Worm (Caenorhabditis elegans): ENCODE measurements around the gene mec-3.

mec-3 gene

DNA sequence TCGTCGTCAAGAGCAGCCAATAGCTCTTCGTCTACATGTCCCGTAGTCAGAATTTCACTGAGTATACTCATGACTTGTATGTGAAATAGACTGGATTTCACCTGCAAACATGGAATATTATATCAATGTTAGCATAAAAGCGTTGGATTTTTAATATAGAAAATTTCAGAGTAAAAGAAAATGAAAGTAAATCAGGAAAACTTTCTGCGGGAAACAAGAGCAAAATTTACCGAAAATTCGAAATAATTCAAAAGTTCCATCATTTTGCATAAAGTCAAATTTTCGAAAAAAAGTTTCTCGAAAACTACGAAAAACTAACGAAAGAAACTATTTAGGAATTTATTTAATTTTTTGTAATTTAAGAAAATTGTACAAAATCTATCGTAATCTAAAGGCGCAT is 43.9 kb downstream of the mec-3 start, which contains the start of gene F13B12.6:
TSS of gene F13B12.6 (minus strand) at position 101 of the 400 bp plus-strand sequence.
- no peak for TF ChIP-seq sea-1 (GFP tag; conservative IDR thresholded peaks at IDR 0.05)
- no peak for TF ChIP-seq aly-1 (tag; optimal IDR thresholded peaks at IDR 0.05)
- no peak for TF ChIP-seq F13C5.2 (tag; optimal IDR thresholded peaks at IDR 0.05)
- no peak for TF ChIP-seq ama-1 (optimal IDR thresholded peaks at IDR 0.05)
- TF ChIP-seq hmbx-1 (tag; optimal IDR thresholded peaks at IDR 0.05), result no peak
- TF ChIP-seq ets-7 (tag; optimal IDR thresholded peaks at IDR 0.05), result no peak
- TF ChIP-seq tbx-11 (GFP tag; IDR thresholded peaks at IDR 0.05), result no peak
- no peak for TF ChIP-seq ceh-36 (tag; optimal IDR thresholded peaks at IDR 0.05)
- TF ChIP-seq tbx-37 (GFP tag; conservative IDR thresholded peaks at IDR 0.05), result no peak
- TF ChIP-seq tra-4 (tag; optimal IDR thresholded peaks at IDR 0.05), result no peak
- TF ChIP-seq pes-1 (GFP tag; IDR thresholded peaks at IDR 0.05), result no peak
- no peak for TF ChIP-seq hmg-4 (GFP tag; optimal IDR thresholded peaks at IDR 0.05)
- TF ChIP-seq hnd-1 (tag; optimal IDR thresholded peaks at IDR 0.05), result no peak

DNA sequence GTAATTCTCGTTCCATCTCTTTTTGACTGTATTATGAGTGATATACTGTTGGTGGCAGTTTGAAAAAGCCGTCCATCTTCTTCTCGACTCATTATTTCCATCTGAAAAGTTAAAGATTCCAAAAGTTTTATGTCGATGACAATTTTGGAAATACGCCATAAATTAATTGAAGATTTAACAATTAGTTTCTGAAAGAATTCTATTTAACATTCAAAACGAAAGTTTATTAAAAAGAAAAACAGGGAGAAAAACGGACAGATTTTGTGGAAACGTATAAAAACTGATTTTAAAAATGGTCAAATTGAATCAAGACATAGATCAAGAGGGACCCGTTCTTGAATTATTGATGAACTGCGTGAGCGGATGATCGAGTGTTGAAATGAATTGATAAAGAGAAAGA is 47.8 kb downstream of the mec-3 start, which contains the start of gene R10H10.7:
TSS of gene R10H10.7 (minus strand) at position 101 of the 400 bp plus-strand sequence.
- TF ChIP-seq aly-1 (tag; optimal IDR thresholded peaks at IDR 0.05), result no peak
- TF ChIP-seq ceh-36 (tag; optimal IDR thresholded peaks at IDR 0.05), result no peak
- no peak for TF ChIP-seq tbx-37 (GFP tag; conservative IDR thresholded peaks at IDR 0.05)
- TF ChIP-seq B0310.2 (tag; optimal IDR thresholded peaks at IDR 0.05), result no peak
- no peak for TF ChIP-seq scrt-1 (GFP tag; IDR thresholded peaks at IDR 0.05)
- no peak for TF ChIP-seq tra-4 (tag; optimal IDR thresholded peaks at IDR 0.05)
- no peak for TF ChIP-seq F13C5.2 (tag; optimal IDR thresholded peaks at IDR 0.05)
- no peak for TF ChIP-seq pes-1 (GFP tag; IDR thresholded peaks at IDR 0.05)
- TF ChIP-seq hnd-1 (tag; optimal IDR thresholded peaks at IDR 0.05), result no peak
- no peak for TF ChIP-seq ama-1 (optimal IDR thresholded peaks at IDR 0.05)
- no peak for TF ChIP-seq hmg-4 (GFP tag; optimal IDR thresholded peaks at IDR 0.05)
- no peak for TF ChIP-seq flt-1 (GFP tag; IDR thresholded peaks at IDR 0.05)
- no peak for TF ChIP-seq ceh-13 (GFP tag; optimal IDR thresholded peaks at IDR 0.05)
- no peak for TF ChIP-seq tbx-11 (GFP tag; IDR thresholded peaks at IDR 0.05)
- TF ChIP-seq hmbx-1 (tag; optimal IDR thresholded peaks at IDR 0.05), result no peak
- TF ChIP-seq sea-1 (GFP tag; conservative IDR thresholded peaks at IDR 0.05), result no peak
- TF ChIP-seq ets-7 (tag; optimal IDR thresholded peaks at IDR 0.05), result no peak

- TF ChIP-seq tbx-11 (GFP tag; IDR thresholded peaks at IDR 0.05) (no peak), hnd-1 (tag; optimal IDR thresholded peaks at IDR 0.05) (no peak), ets-7 (tag; optimal IDR thresholded peaks at IDR 0.05) (no peak), hmg-4 (GFP tag; optimal IDR thresholded peaks at IDR 0.05) (no peak), tbx-37 (GFP tag; conservative IDR thresholded peaks at IDR 0.05) (no peak), ama-1 (optimal IDR thresholded peaks at IDR 0.05) (no peak), B0310.2 (tag; optimal IDR thresholded peaks at IDR 0.05) (no peak), scrt-1 (GFP tag; IDR thresholded peaks at IDR 0.05) (no peak), aly-1 (tag; optimal IDR thresholded peaks at IDR 0.05) (no peak), flt-1 (GFP tag; IDR thresholded peaks at IDR 0.05) (no peak), hmbx-1 (tag; optimal IDR thresholded peaks at IDR 0.05) (no peak)
Measured at ce11 chrIV:10409377-10409776, 52.3 kb downstream of the mec-3 start, which contains the start of gene rfk-1. TSS of gene rfk-1 (minus strand) at chrIV:10409477.
